Worm (Caenorhabditis elegans) whole organism, L3 larva: ENCODE measurements around the gene F44A6.5.

ENCODE experiments used
- R02D3.7 ChIP-seq: fragments of 150-350 bp; optimal IDR thresholded peaks from 2 replicates; lab custom pipeline; 2014; ENCODE audit warnings: missing biosample characterization, missing genetic modification characterization
- ZK546.5 ChIP-seq: sonication (generic microtip); optimal IDR thresholded peaks from 2 replicates; lab custom pipeline; 2017; ENCODE audit warnings: missing biosample characterization, missing genetic modification characterization
- aly-2 ChIP-seq: fragments of 150-350 bp; optimal IDR thresholded peaks from 2 replicates; lab custom pipeline; 2014; ENCODE audit warnings: missing biosample characterization, missing genetic modification characterization
- ama-1 ChIP-seq: fragments of 150-350 bp; optimal IDR thresholded peaks from 2 replicates; lab custom pipeline; 2018
- ceh-16 ChIP-seq: sonication (generic microtip); optimal IDR thresholded peaks from 2 replicates; lab custom pipeline; 2017; ENCODE audit warnings: missing biosample characterization, missing genetic modification characterization
- ceh-28 ChIP-seq: fragments of 150-350 bp; optimal IDR thresholded peaks from 2 replicates; lab custom pipeline; 2014; ENCODE audit warnings: missing biosample characterization, missing genetic modification reagents, missing genetic modification characterization
- ceh-82 ChIP-seq: fragments of 150-350 bp; optimal IDR thresholded peaks from 2 replicates; lab custom pipeline; 2014; ENCODE audit warnings: missing biosample characterization, missing genetic modification characterization
- daf-12 ChIP-seq: fragments of 150-350 bp; optimal IDR thresholded peaks from 2 replicates; lab custom pipeline; 2014; ENCODE audit warnings: missing biosample characterization, missing genetic modification reagents, missing genetic modification characterization
- egl-27 ChIP-seq: sonication (generic microtip); optimal IDR thresholded peaks from 4 replicates; lab custom pipeline; 2017; ENCODE audit warnings: missing biosample characterization, missing genetic modification reagents, missing genetic modification characterization
- egl-5 ChIP-seq: fragments of 150-350 bp; optimal IDR thresholded peaks from 2 replicates; lab custom pipeline; 2017; ENCODE audit warnings: missing biosample characterization, missing genetic modification reagents, missing genetic modification characterization, inconsistent platforms
- elt-1 ChIP-seq: fragments of 150-350 bp; optimal IDR thresholded peaks from 2 replicates; lab custom pipeline; 2014; ENCODE audit warnings: missing biosample characterization, missing genetic modification characterization
- elt-2 ChIP-seq: sonication (generic microtip); optimal IDR thresholded peaks from 2 replicates; lab custom pipeline; 2016; ENCODE audit warnings: missing genetic modification reagents, mild to moderate bottlenecking, missing genetic modification characterization, missing compliant biosample characterization
- elt-3 ChIP-seq, 3 experiments: fragments of 150-350 bp in 1 of 3; sonication (generic microtip) in 2 of 3; optimal IDR thresholded peaks; 2 replicates in 2 of 3; 4 replicates in 1 of 3; lab custom pipeline; 2014 to 2017; ENCODE audit warnings: missing biosample characterization in 3 of 3, missing genetic modification characterization in 3 of 3
- eor-1 ChIP-seq, 2 experiments: fragments of 150-350 bp; optimal IDR thresholded peaks; 2 replicates each; lab custom pipeline; 2014 to 2018; ENCODE audit warnings: missing biosample characterization in 2 of 2, missing genetic modification characterization in 2 of 2
- fkh-10 ChIP-seq: sonication (generic microtip); optimal IDR thresholded peaks from 2 replicates; lab custom pipeline; 2017; ENCODE audit warnings: missing biosample characterization, missing genetic modification reagents, missing genetic modification characterization
- fkh-2 ChIP-seq: fragments of 150-350 bp; optimal IDR thresholded peaks from 2 replicates; lab custom pipeline; 2014; ENCODE audit warnings: missing biosample characterization, missing genetic modification reagents, missing genetic modification characterization
- fos-1 ChIP-seq: fragments of 150-350 bp; optimal IDR thresholded peaks from 2 replicates; lab custom pipeline; 2014; ENCODE audit warnings: missing biosample characterization, missing genetic modification characterization
- hmg-11 ChIP-seq: sonication (generic microtip); optimal IDR thresholded peaks from 2 replicates; lab custom pipeline; 2016; ENCODE audit warnings: missing genetic modification characterization, missing compliant biosample characterization
- jun-1 ChIP-seq: fragments of 150-350 bp; optimal IDR thresholded peaks from 2 replicates; lab custom pipeline; 2014; ENCODE audit warnings: missing biosample characterization, missing genetic modification reagents, missing genetic modification characterization
- lin-39 ChIP-seq: fragments of 150-350 bp; optimal IDR thresholded peaks from 2 replicates; lab custom pipeline; 2018; ENCODE audit warnings: missing biosample characterization, missing genetic modification reagents, missing genetic modification characterization
- lsy-12 ChIP-seq: sonication (generic microtip); optimal IDR thresholded peaks from 2 replicates; lab custom pipeline; 2016; ENCODE audit warnings: mild to moderate bottlenecking, missing genetic modification characterization, missing compliant biosample characterization
- mdl-1 ChIP-seq: fragments of 150-350 bp; optimal IDR thresholded peaks from 2 replicates; lab custom pipeline; 2014; ENCODE audit warnings: missing biosample characterization, missing genetic modification characterization
- mml-1 ChIP-seq: fragments of 150-350 bp; sonication (generic microtip); optimal IDR thresholded peaks from 3 replicates; lab custom pipeline; 2014; ENCODE audit warnings: missing biosample characterization, missing genetic modification characterization
- nfya-1 ChIP-seq: sonication (generic microtip); optimal IDR thresholded peaks from 2 replicates; lab custom pipeline; 2017; ENCODE audit warnings: missing genetic modification characterization, mild to moderate bottlenecking, missing compliant biosample characterization, antibody characterized with exemption, moderate library complexity; ENCODE audit not compliant: insufficient read depth
- nhr-11 ChIP-seq: fragments of 150-350 bp; optimal IDR thresholded peaks from 2 replicates; lab custom pipeline; 2014; ENCODE audit warnings: missing biosample characterization, missing genetic modification characterization
- nhr-12 ChIP-seq: fragments of 150-350 bp; optimal IDR thresholded peaks from 2 replicates; lab custom pipeline; 2014; ENCODE audit warnings: missing biosample characterization, missing genetic modification characterization
- nhr-237 ChIP-seq: fragments of 150-350 bp; optimal IDR thresholded peaks from 2 replicates; lab custom pipeline; 2014; ENCODE audit warnings: missing biosample characterization, missing genetic modification characterization
- nhr-25 ChIP-seq: sonication (generic microtip); optimal IDR thresholded peaks from 2 replicates; lab custom pipeline; 2017; ENCODE audit warnings: missing biosample characterization, missing genetic modification characterization
- nhr-28 ChIP-seq: fragments of 150-350 bp; optimal IDR thresholded peaks from 2 replicates; lab custom pipeline; 2014; ENCODE audit warnings: missing biosample characterization, missing genetic modification characterization
- nhr-43 ChIP-seq: sonication (generic microtip); optimal IDR thresholded peaks from 2 replicates; lab custom pipeline; 2016; ENCODE audit warnings: mild to moderate bottlenecking, missing genetic modification characterization, missing compliant biosample characterization; ENCODE audit not compliant: poor library complexity, severe bottlenecking
- nhr-67 ChIP-seq: fragments of 150-350 bp; optimal IDR thresholded peaks from 2 replicates; lab custom pipeline; 2014; ENCODE audit warnings: missing biosample characterization, missing genetic modification characterization
- nhr-76 ChIP-seq: fragments of 150-350 bp; sonication (generic microtip); optimal IDR thresholded peaks from 5 replicates; lab custom pipeline; 2014; ENCODE audit warnings: missing biosample characterization, missing genetic modification characterization
- nhr-77 ChIP-seq: fragments of 150-350 bp; optimal IDR thresholded peaks from 2 replicates; lab custom pipeline; 2014; ENCODE audit warnings: missing biosample characterization, missing genetic modification characterization
- pha-4 ChIP-seq: fragments of 150-350 bp; optimal IDR thresholded peaks from 2 replicates; lab custom pipeline; 2014; ENCODE audit warnings: missing biosample characterization, missing genetic modification reagents, missing genetic modification characterization
- pqm-1 ChIP-seq: fragments of 150-350 bp; optimal IDR thresholded peaks from 2 replicates; lab custom pipeline; 2017; ENCODE audit warnings: missing biosample characterization, missing genetic modification characterization, inconsistent platforms
- skn-1 ChIP-seq: fragments of 150-350 bp; optimal IDR thresholded peaks from 2 replicates; lab custom pipeline; 2014; ENCODE audit warnings: missing biosample characterization, missing genetic modification characterization
- snpc-4 ChIP-seq: fragments of 150-350 bp; optimal IDR thresholded peaks from 2 replicates; lab custom pipeline; 2014; ENCODE audit warnings: missing biosample characterization, missing genetic modification characterization
- tbx-2 ChIP-seq: sonication (generic microtip); optimal IDR thresholded peaks from 2 replicates; lab custom pipeline; 2016; ENCODE audit warnings: mild to moderate bottlenecking, missing genetic modification characterization, missing compliant biosample characterization
- unc-39 ChIP-seq: sonication (generic microtip); optimal IDR thresholded peaks from 4 replicates; lab custom pipeline; 2017; ENCODE audit warnings: missing biosample characterization, missing genetic modification characterization
- unc-62 ChIP-seq: fragments of 150-350 bp; sonication (generic microtip); optimal IDR thresholded peaks from 4 replicates; lab custom pipeline; 2014; ENCODE audit warnings: missing biosample characterization, missing genetic modification reagents, missing genetic modification characterization
- zag-1 ChIP-seq: fragments of 150-350 bp; optimal IDR thresholded peaks from 2 replicates; lab custom pipeline; 2014; ENCODE audit warnings: missing biosample characterization, missing genetic modification characterization
- ztf-11 ChIP-seq: fragments of 150-350 bp; optimal IDR thresholded peaks from 2 replicates; lab custom pipeline; 2014; ENCODE audit warnings: missing biosample characterization, missing genetic modification characterization
- ztf-4 ChIP-seq: fragments of 150-350 bp; optimal IDR thresholded peaks from 2 replicates; lab custom pipeline; 2014; ENCODE audit warnings: missing biosample characterization, missing genetic modification characterization

The F44A6.5 gene

DNA sequence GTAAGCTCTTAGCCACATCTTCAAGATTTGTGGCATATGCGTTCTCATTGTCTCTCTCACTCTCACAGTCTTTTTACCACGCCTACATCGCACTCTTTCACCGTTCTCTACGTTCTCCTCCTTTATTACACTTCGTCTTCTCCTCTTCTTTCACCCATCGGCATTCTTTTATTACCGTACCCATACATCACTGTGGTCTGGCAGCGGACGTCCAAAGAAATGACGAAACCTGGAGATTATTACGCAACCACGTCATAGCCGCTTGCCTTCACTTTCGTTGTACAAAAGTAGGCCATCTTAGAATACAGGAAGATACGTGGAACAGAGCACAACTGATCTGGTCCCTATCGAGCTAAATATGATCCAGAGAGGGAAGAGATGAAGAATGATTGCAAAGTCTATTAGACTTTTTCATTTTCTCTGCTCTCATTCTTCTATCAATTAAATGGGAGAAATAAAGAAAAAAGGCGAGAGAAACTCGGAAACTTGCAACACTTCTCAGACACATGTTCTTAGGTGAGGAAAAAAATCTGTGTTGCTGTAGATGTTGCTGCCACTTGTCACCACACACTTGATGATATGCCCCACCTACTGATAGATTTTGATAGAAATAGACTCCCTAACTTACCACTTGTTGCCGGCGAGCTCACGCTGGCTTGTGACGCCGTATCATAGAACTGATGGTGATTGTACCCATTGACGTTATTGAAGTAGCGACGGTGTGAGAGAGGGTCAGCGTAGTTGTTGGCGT is 14.2 kb downstream of the F44A6.5 start:
- TF ChIP-seq egl-5 (tag; lab: Kevin White, UChicago): peak; percentile 7
- TF ChIP-seq mml-1: no peak

DNA sequence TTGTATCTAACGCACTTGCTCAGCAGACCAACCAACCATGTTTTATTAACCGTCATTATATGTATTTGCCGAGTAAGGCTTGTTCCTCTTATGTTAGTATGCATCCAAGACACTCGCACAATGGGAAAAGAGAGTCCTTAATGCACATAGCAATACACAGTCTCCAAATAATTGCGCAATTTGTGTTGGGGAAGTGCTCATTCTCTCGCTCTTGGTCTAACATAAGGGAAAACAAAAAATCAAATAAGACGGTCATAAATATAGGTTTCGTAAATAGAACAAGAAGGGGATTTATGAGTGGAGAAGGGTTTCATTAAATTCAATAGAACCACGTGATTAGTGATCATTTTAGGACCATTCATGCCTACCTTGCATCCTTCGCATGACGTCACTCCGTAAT is 15.2 kb downstream of the F44A6.5 start:
- TF ChIP-seq daf-12 (no peak), nfya-1 (tag; lab: Kevin White, UChicago) (no peak), mdl-1 (no peak), nhr-25 (tag; lab: Kevin White, UChicago) (no peak), ceh-82 (no peak), ztf-11 (tag; lab: Kevin White, UChicago) (no peak), ceh-16 (no peak), hmg-11 (tag; lab: Kevin White, UChicago) (no peak), lin-39 (tag; lab: Kevin White, UChicago) (no peak), unc-39 (no peak), ZK546.5 (tag; lab: Kevin White, UChicago) (no peak), jun-1 (tag; lab: Kevin White, UChicago) (no peak), nhr-12 (tag; lab: Kevin White, UChicago) (no peak), pha-4 (tag; lab: Kevin White, UChicago) (no peak), egl-27 (tag; lab: Kevin White, UChicago) (no peak), mml-1 (no peak), ztf-4 (tag; lab: Kevin White, UChicago) (no peak), fkh-10 (GFP tag; lab: Kevin White, UChicago) (no peak), nhr-76 (tag; lab: Kevin White, UChicago) (no peak), fos-1 (tag; lab: Kevin White, UChicago) (no peak)

DNA sequence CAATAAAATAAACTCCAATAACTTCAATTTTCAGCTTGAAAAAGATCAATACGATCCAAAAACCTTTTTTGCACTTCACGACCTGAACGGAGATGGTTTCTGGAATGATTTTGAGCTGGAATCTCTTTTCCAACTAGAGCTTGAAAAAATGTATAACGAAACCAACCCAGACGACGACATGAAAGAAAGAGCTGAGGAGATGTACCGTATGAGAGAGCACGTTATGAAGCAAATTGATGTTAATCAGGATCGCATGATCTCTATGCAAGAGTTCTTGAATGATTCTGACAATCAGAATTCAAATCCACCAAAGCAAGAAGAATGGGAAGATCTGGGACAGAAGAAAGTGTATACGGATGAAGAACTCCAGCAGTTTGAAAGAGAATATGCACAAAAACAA is 19.5 kb downstream of the F44A6.5 start:
- TF ChIP-seq hmg-11 (tag; lab: Kevin White, UChicago) (no peak), ztf-11 (tag; lab: Kevin White, UChicago) (no peak), egl-27 (tag; lab: Kevin White, UChicago) (no peak), zag-1 (tag; lab: Kevin White, UChicago) (no peak)

DNA sequence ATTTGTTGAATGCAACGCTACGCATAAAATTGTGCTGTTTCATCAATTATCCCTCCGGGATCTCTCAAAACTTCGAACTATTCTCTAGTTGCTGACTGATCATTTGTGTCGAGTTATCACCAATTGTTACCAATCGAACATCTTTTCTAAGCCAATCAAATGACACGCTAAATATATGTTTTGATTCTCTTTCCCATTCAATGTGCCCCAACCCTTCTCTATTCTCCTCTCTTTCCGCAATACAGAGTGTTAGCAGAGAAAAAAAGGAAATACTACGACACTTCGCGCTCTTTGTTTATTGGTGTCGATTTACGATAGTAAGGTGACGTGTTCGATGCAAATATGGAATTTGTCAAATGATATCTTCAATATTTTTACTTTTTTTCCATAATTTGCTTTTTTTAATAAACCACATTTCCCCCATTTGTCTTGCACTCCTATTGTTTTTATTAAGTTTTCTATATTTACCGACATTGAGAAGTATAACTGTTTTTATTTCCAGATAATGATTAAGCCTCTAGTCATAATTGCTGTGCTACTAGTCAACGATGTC is 21.4 kb downstream of the F44A6.5 start, which contains the start of gene nucb-1:
nucb-1 (plus strand) TSS at position 503 of the 553 bp plus-strand sequence.
- TF ChIP-seq jun-1 (tag; lab: Kevin White, UChicago) (no peak), fkh-10 (GFP tag; lab: Kevin White, UChicago) (peak; percentile 2), ztf-11 (tag; lab: Kevin White, UChicago) (no peak), snpc-4 (tag; lab: Kevin White, UChicago) (no peak), fos-1 (tag; lab: Kevin White, UChicago) (no peak), aly-2 (tag; lab: Kevin White, UChicago) (no peak), skn-1 (tag; lab: Kevin White, UChicago) (peak; percentile 37), R02D3.7 (tag; lab: Kevin White, UChicago) (peak; percentile 93), elt-3 (tag; optimal IDR thresholded peaks at IDR 0.05; lab: Kevin White, UChicago) (no peak), zag-1 (tag; lab: Kevin White, UChicago) (no peak), unc-62 (no peak), nhr-25 (tag; lab: Kevin White, UChicago) (peak; percentile 91), elt-2 (tag; lab: Kevin White, UChicago) (peak; percentile 60), nhr-67 (tag; lab: Kevin White, UChicago) (no peak), lin-39 (tag; lab: Kevin White, UChicago) (peak; percentile 57), ceh-82 (no peak), eor-1 (tag; optimal IDR thresholded peaks at IDR 0.05; lab: Kevin White, UChicago) (no peak), lsy-12 (no peak), pha-4 (tag; lab: Kevin White, UChicago) (peak; percentile 85), nfya-1 (tag; lab: Kevin White, UChicago) (peak; percentile 91), ZK546.5 (tag; lab: Kevin White, UChicago) (no peak), ceh-16 (no peak), ceh-28 (tag; lab: Kevin White, UChicago) (peak; percentile 64), ama-1 (lab: Kevin White, UChicago) (no peak), unc-39 (no peak), hmg-11 (tag; lab: Kevin White, UChicago) (peak; percentile 80), tbx-2 (tag; lab: Kevin White, UChicago) (no peak), nhr-43 (tag; lab: Kevin White, UChicago) (peak; percentile 50), nhr-237 (no peak), nhr-77 (tag; lab: Kevin White, UChicago) (no peak), egl-5 (tag; lab: Kevin White, UChicago) (peak; percentile 74), mml-1 (no peak), nhr-76 (tag; lab: Kevin White, UChicago) (no peak), nhr-11 (tag; lab: Kevin White, UChicago) (peak; percentile 55), nhr-12 (tag; lab: Kevin White, UChicago) (no peak), mdl-1 (no peak), pqm-1 (tag; lab: Kevin White, UChicago) (peak; percentile 51), fkh-2 (tag; lab: Kevin White, UChicago) (no peak), elt-1 (tag; lab: Kevin White, UChicago) (no peak), nhr-28 (tag; lab: Kevin White, UChicago) (no peak), daf-12 (no peak)
